Fruit fly (Drosophila melanogaster) whole organism, prepupa: ENCODE results near the gene RpS28b.

Source experiments
- Blimp-1 ChIP-seq: fragments of 200-800 bp; sonication (Bioruptor generic); optimal IDR thresholded peaks from 3 replicates; lab custom pipeline; 2017; ENCODE audit warnings: missing biosample characterization, missing genetic modification characterization, mild to moderate bottlenecking, moderate library complexity, missing genetic modification reagents
- CG10631 ChIP-seq: fragments of 200-800 bp; sonication (Bioruptor generic); optimal IDR thresholded peaks from 2 replicates; lab custom pipeline; 2016; ENCODE audit warnings: missing biosample characterization, missing genetic modification characterization
- CG10669 ChIP-seq: fragments of 200-800 bp; sonication (Bioruptor generic); optimal IDR thresholded peaks from 3 replicates; lab custom pipeline; 2018; ENCODE audit warnings: missing biosample characterization, mild to moderate bottlenecking, missing genetic modification characterization, moderate library complexity
- CG11294 ChIP-seq: fragments of 200-800 bp; sonication (Bioruptor generic); IDR thresholded peaks from 2 replicates; pipeline ENCODE4 v1.3.6; 2022; ENCODE audit warnings: missing biosample characterization, missing genetic modification characterization
- CG11762 ChIP-seq: fragments of 200-800 bp; sonication (Bioruptor generic); optimal IDR thresholded peaks from 3 replicates; lab custom pipeline; 2016; ENCODE audit warnings: missing biosample characterization, missing genetic modification characterization; ENCODE audit not compliant: insufficient read depth
- CG15336 ChIP-seq: fragments of 200-800 bp; sonication (Bioruptor generic); IDR thresholded peaks from 2 replicates; pipeline ENCODE4 v1.3.6; 2022; ENCODE audit warnings: missing biosample characterization, missing genetic modification characterization
- CG3032 ChIP-seq: fragments of 200-800 bp; optimal IDR thresholded peaks from 2 replicates; lab custom pipeline; 2019; ENCODE audit warnings: missing biosample characterization, mild to moderate bottlenecking, missing genetic modification characterization, moderate library complexity
- CG31627 ChIP-seq: fragments of 200-800 bp; sonication (Bioruptor generic); optimal IDR thresholded peaks from 3 replicates; lab custom pipeline; 2016; ENCODE audit warnings: missing biosample characterization, missing genetic modification characterization
- CG6276 ChIP-seq: fragments of 200-800 bp; sonication (Bioruptor generic); optimal IDR thresholded peaks from 2 replicates; lab custom pipeline; 2017; ENCODE audit warnings: missing biosample characterization, mild to moderate bottlenecking, missing genetic modification characterization
- CG6808 ChIP-seq: fragments of 200-800 bp; sonication (Bioruptor generic); optimal IDR thresholded peaks from 3 replicates; lab custom pipeline; 2017; ENCODE audit warnings: missing biosample characterization, missing genetic modification characterization, mild to moderate bottlenecking, moderate library complexity, missing genetic modification reagents
- CG8119 ChIP-seq: fragments of 200-800 bp; sonication (Bioruptor generic); IDR thresholded peaks from 3 replicates; pipeline ENCODE4 v1.3.6; 2022; ENCODE audit warnings: missing biosample characterization, missing genetic modification characterization
- CG8319 ChIP-seq: fragments of 200-800 bp; sonication (Bioruptor generic); optimal IDR thresholded peaks from 3 replicates; lab custom pipeline; 2016; ENCODE audit warnings: missing biosample characterization, missing genetic modification characterization
- CG8632 ChIP-seq: fragments of 200-800 bp; sonication (Bioruptor generic); optimal IDR thresholded peaks from 3 replicates; lab custom pipeline; 2016; ENCODE audit warnings: missing biosample characterization, missing genetic modification characterization
- Eip75B ChIP-seq: fragments of 200-800 bp; sonication (Bioruptor generic); optimal IDR thresholded peaks from 3 replicates; lab custom pipeline; 2016; ENCODE audit warnings: missing biosample characterization, missing genetic modification characterization
- Eip78C ChIP-seq: fragments of 200-800 bp; sonication (Bioruptor generic); peaks from one replicate; lab custom pipeline; 2016; ENCODE audit warnings: missing biosample characterization, missing genetic modification characterization
- Eip93F ChIP-seq: fragments of 200-800 bp; sonication (Bioruptor generic); optimal IDR thresholded peaks from 2 replicates; lab custom pipeline; 2016; ENCODE audit warnings: missing biosample characterization, mild to moderate bottlenecking, missing genetic modification characterization
- Ets21C ChIP-seq: fragments of 200-800 bp; sonication (Bioruptor generic); optimal IDR thresholded peaks from 3 replicates; lab custom pipeline; 2016; ENCODE audit warnings: missing biosample characterization, missing genetic modification characterization
- Ets96B ChIP-seq: fragments of 200-800 bp; optimal IDR thresholded peaks from 2 replicates; lab custom pipeline; 2019; ENCODE audit warnings: missing biosample characterization, mild to moderate bottlenecking, missing genetic modification characterization, moderate library complexity
- Hr39 ChIP-seq: fragments of 200-800 bp; sonication (Bioruptor generic); optimal IDR thresholded peaks from 2 replicates; lab custom pipeline; 2016; ENCODE audit warnings: missing biosample characterization, missing genetic modification characterization
- Hr4 ChIP-seq: fragments of 200-800 bp; sonication (Bioruptor generic); optimal IDR thresholded peaks from 3 replicates; lab custom pipeline; 2016; ENCODE audit warnings: missing biosample characterization, missing genetic modification characterization
- Met ChIP-seq: fragments of 200-800 bp; sonication (Bioruptor generic); optimal IDR thresholded peaks from 3 replicates; lab custom pipeline; 2016; ENCODE audit warnings: missing biosample characterization, missing genetic modification characterization
- OdsH ChIP-seq: fragments of 200-800 bp; sonication (Bioruptor generic); optimal IDR thresholded peaks from 3 replicates; lab custom pipeline; 2016; ENCODE audit warnings: missing biosample characterization, missing genetic modification characterization
- Smox ChIP-seq: fragments of 200-800 bp; sonication (Bioruptor generic); optimal IDR thresholded peaks from 3 replicates; lab custom pipeline; 2016; ENCODE audit warnings: missing biosample characterization, missing genetic modification characterization
- Sox102F ChIP-seq: fragments of 200-800 bp; sonication (Bioruptor generic); optimal IDR thresholded peaks from 2 replicates; lab custom pipeline; 2016; ENCODE audit warnings: missing biosample characterization, mild to moderate bottlenecking, missing genetic modification characterization
- Sox14 ChIP-seq: fragments of 200-800 bp; sonication (Bioruptor generic); optimal IDR thresholded peaks from 3 replicates; lab custom pipeline; 2016; ENCODE audit warnings: missing biosample characterization, missing genetic modification characterization
- Sox15 ChIP-seq: fragments of 200-800 bp; sonication (Bioruptor generic); optimal IDR thresholded peaks from 3 replicates; lab custom pipeline; 2016; ENCODE audit warnings: missing biosample characterization, missing genetic modification characterization
- achi ChIP-seq: fragments of 200-800 bp; sonication (Bioruptor generic); optimal IDR thresholded peaks from 3 replicates; lab custom pipeline; 2016; ENCODE audit warnings: missing biosample characterization, missing genetic modification characterization
- acj6 ChIP-seq: fragments of 200-800 bp; sonication (Bioruptor generic); optimal IDR thresholded peaks from 3 replicates; lab custom pipeline; 2016; ENCODE audit warnings: missing biosample characterization, missing genetic modification characterization
- cyc ChIP-seq: fragments of 200-800 bp; sonication (Bioruptor generic); optimal IDR thresholded peaks from 3 replicates; lab custom pipeline; 2016; ENCODE audit warnings: missing biosample characterization, missing genetic modification characterization
- dac ChIP-seq: fragments of 200-800 bp; sonication (Bioruptor generic); optimal IDR thresholded peaks from 2 replicates; lab custom pipeline; 2017; ENCODE audit warnings: missing biosample characterization, mild to moderate bottlenecking, missing genetic modification characterization
- dsx ChIP-seq: fragments of 200-800 bp; optimal IDR thresholded peaks from 3 replicates; lab custom pipeline; 2019; ENCODE audit warnings: missing biosample characterization, mild to moderate bottlenecking, missing genetic modification characterization, moderate library complexity; ENCODE audit not compliant: poor library complexity, severe bottlenecking
- eg ChIP-seq: fragments of 200-800 bp; sonication (Bioruptor generic); IDR thresholded peaks from 3 replicates; pipeline ENCODE4 v1.3.6; 2022; ENCODE audit warnings: missing biosample characterization, missing genetic modification characterization
- esn ChIP-seq: fragments of 200-800 bp; sonication (Bioruptor generic); optimal IDR thresholded peaks from 2 replicates; lab custom pipeline; 2016; ENCODE audit warnings: missing biosample characterization, mild to moderate bottlenecking, missing genetic modification characterization, moderate library complexity
- fd59A ChIP-seq: fragments of 200-800 bp; sonication (Bioruptor generic); optimal IDR thresholded peaks from 2 replicates; lab custom pipeline; 2017; ENCODE audit warnings: missing biosample characterization, mild to moderate bottlenecking, missing genetic modification characterization, missing genetic modification reagents
- fd85E ChIP-seq: fragments of 200-800 bp; sonication (Bioruptor generic); optimal IDR thresholded peaks from 3 replicates; lab custom pipeline; 2016; ENCODE audit warnings: missing biosample characterization, missing genetic modification characterization
- lz ChIP-seq: fragments of 200-800 bp; sonication (Bioruptor generic); optimal IDR thresholded peaks from 3 replicates; lab custom pipeline; 2016; ENCODE audit warnings: missing biosample characterization, missing genetic modification characterization
- net ChIP-seq: fragments of 200-800 bp; sonication (Bioruptor generic); optimal IDR thresholded peaks from 3 replicates; lab custom pipeline; 2016; ENCODE audit warnings: missing biosample characterization, missing genetic modification characterization
- pdm3 ChIP-seq: fragments of 200-800 bp; sonication (Bioruptor generic); optimal IDR thresholded peaks from 3 replicates; lab custom pipeline; 2016; ENCODE audit warnings: missing biosample characterization, missing genetic modification characterization
- ss ChIP-seq, 2 experiments: fragments of 200-800 bp; sonication (Bioruptor generic); optimal IDR thresholded peaks; 2 replicates in 1 of 2; 3 replicates in 1 of 2; lab custom pipeline; 2017 to 2018; ENCODE audit warnings: mild to moderate bottlenecking in 2 of 2, missing biosample characterization in 2 of 2, missing genetic modification characterization in 2 of 2, moderate library complexity in 1 of 2
- svp ChIP-seq: fragments of 200-800 bp; sonication (Bioruptor generic); peaks from one replicate; lab custom pipeline; 2016; ENCODE audit warnings: missing biosample characterization, missing genetic modification characterization
- topi ChIP-seq: fragments of 200-800 bp; sonication (Bioruptor generic); optimal IDR thresholded peaks from 3 replicates; lab custom pipeline; 2016; ENCODE audit warnings: missing biosample characterization, missing genetic modification characterization
- vri ChIP-seq: fragments of 200-800 bp; sonication (Bioruptor generic); optimal IDR thresholded peaks from 3 replicates; lab custom pipeline; 2016; ENCODE audit warnings: missing biosample characterization, mild to moderate bottlenecking, missing genetic modification characterization

The RpS28b gene

DNA sequence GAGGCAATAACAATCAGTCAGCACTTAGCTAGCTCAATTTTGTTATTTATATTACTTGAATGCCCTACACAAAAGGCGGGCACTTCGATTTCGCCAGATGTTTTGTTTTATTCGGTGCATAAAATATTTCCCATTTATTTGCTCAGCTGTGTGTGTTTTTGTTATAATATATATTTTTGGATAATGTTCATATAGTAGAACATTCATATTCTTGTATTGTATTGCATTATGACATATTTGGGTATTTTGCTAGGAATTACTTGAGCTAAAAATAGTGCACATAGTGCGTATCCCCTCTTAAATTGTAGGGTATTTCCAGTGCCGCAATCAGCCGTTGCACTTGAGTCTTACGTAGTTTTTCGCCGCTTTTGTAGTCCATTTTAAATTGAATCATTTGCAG, 35.5 kb downstream of the RpS28b start (continued):
- TF ChIP-seq Met (GFP tag; lab: Kevin White, UChicago) (peak; percentile 66), CG31627 (GFP tag; lab: Kevin White, UChicago) (peak; percentile 51), Eip78C (GFP tag; lab: Kevin White, UChicago) (peak; percentile 90), CG11294 (peak; percentile 42; the same call in 1 of the 2 replicates), CG6808 (no peak), svp (peak; percentile 80), CG6276 (GFP tag; lab: Kevin White, UChicago) (peak; percentile 36), OdsH (peak; percentile 62), CG10631 (GFP tag; lab: Kevin White, UChicago) (peak; percentile 7), Hr39 (GFP tag; lab: Kevin White, UChicago) (peak; percentile 47), Blimp-1 (no peak), fd85E (no peak), Sox102F (GFP tag; lab: Kevin White, UChicago) (peak; percentile 47), CG8319 (GFP tag; lab: Kevin White, UChicago) (peak; percentile 17), Eip75B (peak; percentile 33)

DNA sequence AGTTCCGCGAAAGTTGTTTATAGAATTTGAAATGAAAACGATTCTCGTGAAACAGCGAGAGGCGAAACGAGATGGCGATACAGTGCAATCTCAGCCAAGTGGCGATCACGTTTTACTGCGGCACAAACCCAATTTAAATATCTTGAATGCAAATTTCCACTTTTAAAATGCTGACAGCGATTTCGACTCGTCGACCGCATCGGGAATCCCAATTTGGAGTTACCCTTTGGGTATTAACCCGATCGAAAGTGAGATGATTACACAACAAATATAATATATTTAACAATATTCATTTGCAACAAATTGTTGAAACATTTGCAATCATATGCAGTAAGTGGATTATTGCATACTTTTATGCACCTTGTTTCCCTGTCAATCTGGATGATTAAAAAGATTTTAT, 36.2 kb downstream of the RpS28b start:
- TF ChIP-seq CG10669 (GFP tag; lab: Kevin White, UChicago) (no peak), lz (GFP tag; lab: Kevin White, UChicago) (no peak), CG11762 (GFP tag; lab: Kevin White, UChicago) (no peak), CG15336 (GFP tag; lab: Robert Waterston, UW) (no peak), Eip75B (no peak), net (no peak), Smox (GFP tag; lab: Kevin White, UChicago) (no peak), CG8119 (GFP tag; lab: Robert Waterston, UW) (no peak)

DNA sequence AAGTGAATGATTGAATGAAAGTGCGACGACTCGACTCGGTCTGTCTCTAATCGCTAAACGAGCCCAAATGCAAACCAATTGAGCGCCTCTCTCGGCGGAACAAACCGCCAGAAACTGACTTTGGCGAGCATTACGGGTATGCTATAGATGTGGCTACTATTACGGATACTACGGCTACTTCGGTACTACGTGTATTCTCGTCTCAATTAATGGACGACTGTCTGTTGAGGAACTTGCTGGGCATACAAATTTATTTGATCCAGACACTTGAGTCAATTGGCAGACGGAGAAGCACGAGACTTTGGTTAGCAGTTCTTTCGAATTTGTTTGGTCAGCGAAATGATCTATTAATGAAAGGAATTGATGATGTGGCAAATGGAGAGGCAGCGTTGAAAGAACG, 40.0 kb downstream of the RpS28b start:
- no peak for TF ChIP-seq Sox14 (GFP tag; lab: Kevin White, UChicago)
- no peak for TF ChIP-seq vri (GFP tag; lab: Kevin White, UChicago)
- no peak for TF ChIP-seq dac
- no peak for TF ChIP-seq CG8632 (GFP tag; lab: Kevin White, UChicago)
- TF ChIP-seq ss (GFP tag; optimal IDR thresholded peaks at IDR 0.05; lab: Kevin White, UChicago), result no peak
- no peak for TF ChIP-seq Eip93F (GFP tag; lab: Kevin White, UChicago)
- TF ChIP-seq topi, result no peak
- no peak for TF ChIP-seq lz (GFP tag; lab: Kevin White, UChicago)
- no peak for TF ChIP-seq CG8119 (GFP tag; lab: Robert Waterston, UW)
- no peak for TF ChIP-seq CG15336 (GFP tag; lab: Robert Waterston, UW)
- no peak for TF ChIP-seq eg (GFP tag; lab: Robert Waterston, UW)
- TF ChIP-seq achi, result no peak
- TF ChIP-seq esn (GFP tag; lab: Kevin White, UChicago), result no peak
- no peak for TF ChIP-seq fd59A (GFP tag; lab: Kevin White, UChicago)
- no peak for TF ChIP-seq Ets96B (tag; lab: Kevin White, UChicago)
- no peak for TF ChIP-seq svp
- TF ChIP-seq Sox15, result no peak
- TF ChIP-seq acj6 (GFP tag; lab: Kevin White, UChicago), result no peak
- TF ChIP-seq Hr4 (GFP tag; lab: Kevin White, UChicago), result no peak

DNA sequence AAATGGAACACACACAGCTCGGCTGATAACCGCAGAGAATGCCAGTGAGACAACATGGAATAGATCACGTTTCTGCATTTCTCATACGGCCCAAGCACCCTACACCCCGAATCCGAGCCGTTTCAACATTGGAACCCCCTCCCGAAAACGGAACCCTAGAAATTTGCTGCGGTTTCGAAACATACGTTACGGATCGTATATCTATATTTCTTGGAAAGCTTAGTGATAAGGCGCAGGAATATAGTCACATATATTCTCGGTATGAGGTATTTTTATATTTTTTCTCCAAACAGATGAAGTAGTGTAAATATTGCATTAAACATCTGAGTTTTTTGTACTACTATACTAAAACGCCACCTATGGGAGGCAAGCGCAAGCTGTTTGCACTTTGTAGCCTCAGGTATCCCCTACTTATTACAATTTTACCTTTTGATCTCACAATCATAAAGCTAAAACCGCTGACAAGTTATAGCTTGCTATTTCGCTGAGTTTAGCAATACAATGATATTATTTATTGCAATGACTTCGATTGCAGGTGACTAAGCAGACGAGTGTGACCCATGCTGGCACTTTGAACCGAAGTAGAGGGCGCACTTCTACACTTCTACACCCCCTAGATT, 41.0 kb downstream of the RpS28b start:
- TF ChIP-seq Sox15, result no peak
- peak; percentile 52 for TF ChIP-seq Eip78C (GFP tag; lab: Kevin White, UChicago)
- TF ChIP-seq OdsH, result no peak
- TF ChIP-seq CG6276 (GFP tag; lab: Kevin White, UChicago), result no peak
- no peak for TF ChIP-seq cyc (GFP tag; lab: Kevin White, UChicago)
- TF ChIP-seq CG3032 (tag; lab: Kevin White, UChicago), result no peak
- no peak for TF ChIP-seq net
- no peak for TF ChIP-seq CG15336 (GFP tag; lab: Robert Waterston, UW)
- TF ChIP-seq dsx (GFP tag; lab: Kevin White, UChicago), result no peak
- no peak for TF ChIP-seq CG31627 (GFP tag; lab: Kevin White, UChicago)
- peak; percentile 38 for TF ChIP-seq svp
- no peak for TF ChIP-seq esn (GFP tag; lab: Kevin White, UChicago)
- TF ChIP-seq Ets21C (GFP tag; lab: Kevin White, UChicago), result no peak
- TF ChIP-seq eg (GFP tag; lab: Robert Waterston, UW), result no peak
- TF ChIP-seq pdm3 (GFP tag; lab: Kevin White, UChicago), result no peak
